Fruit fly (Drosophila melanogaster): ENCODE results near the gene CG32554.

dm6 chrX:17880269-17880889 lies 27.9 kb upstream of the CG32554 start:
- TF ChIP-seq bab1 (GFP tag; optimal IDR thresholded peaks at IDR 0.05) (peak; percentile 87), pad (GFP tag; optimal IDR thresholded peaks at IDR 0.05) (peak; percentile 84), tj (GFP tag; optimal IDR thresholded peaks at IDR 0.05) (peak; percentile 84), ovo (GFP tag; optimal IDR thresholded peaks at IDR 0.05) (peak; percentile 44), CG12768 (GFP tag; optimal IDR thresholded peaks at IDR 0.05) (peak; percentile 90), CG1620 (GFP tag; optimal IDR thresholded peaks at IDR 0.05) (peak; percentile 89), CG7101 (tag; optimal IDR thresholded peaks at IDR 0.05) (peak; percentile 98), CG11617 (GFP tag; optimal IDR thresholded peaks at IDR 0.05) (peak; percentile 89), Mnt (GFP tag; optimal IDR thresholded peaks at IDR 0.05) (peak; percentile 94), Hr96 (GFP tag; optimal IDR thresholded peaks at IDR 0.05) (peak; percentile 97), cic (GFP tag; optimal IDR thresholded peaks at IDR 0.05) (peak; percentile 57), cnc (optimal IDR thresholded peaks at IDR 0.05) (no peak), kay (GFP tag; ENCODE audit: borderline replicate concordance) (peak; percentile 85), Crg-1 (GFP tag; optimal IDR thresholded peaks at IDR 0.05) (peak; percentile 94)
